Worm (Caenorhabditis elegans) whole organism, L1 larva: ENCODE measurements around the gene F47E1.2.
"Not testable (repeated sequence)": the region's sequence is repeated elsewhere in the genome, so short reads cannot be mapped to it uniquely, and the experiment has no call there.

Experiments used
- jun-1 ChIP-seq: fragments of 150-350 bp; optimal IDR thresholded peaks from 2 replicates; lab custom pipeline; 2014; ENCODE audit warnings: missing biosample characterization, missing genetic modification reagents, missing genetic modification characterization
- lin-13 ChIP-seq: fragments of 150-350 bp; optimal IDR thresholded peaks from 2 replicates; lab custom pipeline; 2014; ENCODE audit warnings: missing biosample characterization, missing genetic modification reagents, missing genetic modification characterization
- sptf-1 ChIP-seq: fragments of 150-350 bp; optimal IDR thresholded peaks from 2 replicates; lab custom pipeline; 2014; ENCODE audit warnings: missing biosample characterization, missing genetic modification characterization

ce11 chrX:9090562-9090961 is 33.1 kb downstream of the F47E1.2 start:
- TF ChIP-seq sptf-1 (tag; lab: Kevin White, UChicago); jun-1 (tag; lab: Kevin White, UChicago); lin-13 (GFP tag; lab: Kevin White, UChicago): not testable (repeated sequence)
